Fruit fly (Drosophila melanogaster): ENCODE data around the gene CG45071.

The CG45071 gene

DNA sequence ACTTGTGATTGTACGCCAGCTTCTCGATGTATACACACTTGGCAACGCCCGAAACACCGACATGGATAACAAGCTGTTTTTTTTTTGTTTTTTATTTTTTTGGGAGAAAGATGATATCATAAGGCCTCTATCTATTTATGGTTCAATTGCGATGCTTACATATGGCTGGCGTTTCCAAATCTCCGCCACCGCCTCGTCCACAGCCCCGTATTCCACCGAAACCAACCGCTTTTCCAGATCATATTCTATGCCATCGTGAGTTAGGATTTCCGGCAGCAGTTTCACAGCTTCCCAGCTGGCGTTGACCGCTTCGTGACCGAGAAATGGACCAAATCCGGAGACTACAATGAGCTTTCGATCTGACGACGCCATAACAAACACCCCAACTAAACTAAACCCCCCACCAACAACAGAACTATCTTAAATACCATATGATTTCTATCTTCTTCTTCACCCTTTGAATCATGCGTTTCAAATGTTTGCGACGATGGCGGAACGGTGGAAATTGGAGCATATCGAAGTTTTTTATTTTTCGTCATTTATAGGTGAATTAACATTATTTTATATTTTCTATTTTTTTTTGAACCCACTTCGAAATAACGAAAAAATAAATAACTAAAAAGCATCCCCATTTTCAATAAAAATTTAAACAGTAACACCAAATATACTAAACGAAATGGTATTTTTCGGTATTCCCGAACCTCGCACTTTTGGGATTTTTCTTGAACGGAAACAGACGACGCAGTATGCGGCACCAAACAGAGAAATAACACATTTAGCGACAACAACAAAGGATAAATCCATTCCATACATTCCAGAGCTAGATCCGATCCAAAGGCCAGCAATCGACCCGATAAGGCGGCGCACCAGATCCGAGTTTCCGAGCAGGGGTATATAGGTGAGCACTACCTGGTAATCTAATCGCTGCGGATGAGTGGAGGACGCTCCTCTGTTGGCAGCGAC, 38.2 kb downstream of the CG45071 start, which contains the start of the genes CG32147 and Pex3 (continued):
- TF ChIP-seq CG12236 (GFP tag; optimal IDR thresholded peaks at IDR 0.05) = no peak
- no peak for TF ChIP-seq crc (GFP tag; optimal IDR thresholded peaks at IDR 0.05)
- TF ChIP-seq CG1024 (GFP tag; IDR thresholded peaks at IDR 0.05) = no peak
- TF ChIP-seq CG34376 (GFP tag; optimal IDR thresholded peaks at IDR 0.05) = no peak
- no peak for TF ChIP-seq CG31365 (tag; optimal IDR thresholded peaks at IDR 0.05)
- TF ChIP-seq Dip3 (GFP tag; optimal IDR thresholded peaks at IDR 0.05) = no peak
- TF ChIP-seq ara (GFP tag; IDR thresholded peaks at IDR 0.05) = no peak
- no peak for TF ChIP-seq slp2 (GFP tag; optimal IDR thresholded peaks at IDR 0.05)
- peak; percentile 69 for TF ChIP-seq sens (GFP tag)
- peak; percentile 89 for TF ChIP-seq gfzf (GFP tag; optimal IDR thresholded peaks at IDR 0.05)
- peak; percentile 17 for TF ChIP-seq Nf-YB (GFP tag; optimal IDR thresholded peaks at IDR 0.05)
- no peak for TF ChIP-seq CG7357 (GFP tag; IDR thresholded peaks at IDR 0.05)
- peak; percentile 72 for TF ChIP-seq stwl (tag; optimal IDR thresholded peaks at IDR 0.05)
- TF ChIP-seq ftz-f1 (GFP tag; optimal IDR thresholded peaks at IDR 0.05) = no peak
- no peak; the same call in 1 of the 2 replicates for TF ChIP-seq Scr (GFP tag; IDR thresholded peaks at IDR 0.05; ENCODE audit: partially characterized antibody)
- no peak for TF ChIP-seq HLH54F (GFP tag; optimal IDR thresholded peaks at IDR 0.05)
- no peak for TF ChIP-seq CG9817 (tag; optimal IDR thresholded peaks at IDR 0.05)
- no peak for TF ChIP-seq hkb (optimal IDR thresholded peaks at IDR 0.05)
- peak; percentile 23; the same call in 1 of the 2 replicates for TF ChIP-seq hkb (GFP tag; IDR thresholded peaks at IDR 0.05)
- no peak for TF ChIP-seq Dfd (GFP tag; optimal IDR thresholded peaks at IDR 0.05)
- peak; percentile 85 for TF ChIP-seq YL-1 (GFP tag; optimal IDR thresholded peaks at IDR 0.05)
- no peak for TF ChIP-seq CG1529 (GFP tag; optimal IDR thresholded peaks at IDR 0.05)
- peak; percentile 36; the same call in 1 of the 2 replicates for TF ChIP-seq GATAe (GFP tag; conservative IDR thresholded peaks at IDR 0.05)
- no peak for TF ChIP-seq cad (GFP tag; optimal IDR thresholded peaks at IDR 0.05)
- peak; percentile 56 for TF ChIP-seq Lhr (GFP tag; optimal IDR thresholded peaks at IDR 0.05)
- no peak for TF ChIP-seq bowl (GFP tag; IDR thresholded peaks at IDR 0.05)
- no peak for TF ChIP-seq run (tag; optimal IDR thresholded peaks at IDR 0.05)
- TF ChIP-seq HmgZ (tag; optimal IDR thresholded peaks at IDR 0.05) = peak; percentile 1
- TF ChIP-seq CG9437 (GFP tag; optimal IDR thresholded peaks at IDR 0.05) = no peak
- TF ChIP-seq CG14965 (GFP tag; optimal IDR thresholded peaks at IDR 0.05; ENCODE audit: borderline replicate concordance) = no peak
- no peak for TF ChIP-seq Hsf (GFP tag; optimal IDR thresholded peaks at IDR 0.05)
- TF ChIP-seq CG13775 (GFP tag; optimal IDR thresholded peaks at IDR 0.05) = no peak
- TF ChIP-seq kni (GFP tag; optimal IDR thresholded peaks at IDR 0.05) = peak; percentile 25
- no peak for TF ChIP-seq CG17802 (tag; optimal IDR thresholded peaks at IDR 0.05)
- TF ChIP-seq cas (GFP tag; IDR thresholded peaks at IDR 0.05) = no peak
- TF ChIP-seq zen2 (GFP tag; IDR thresholded peaks at IDR 0.05; ENCODE audit: partially characterized antibody) = no peak
- TF ChIP-seq CG30020 (tag; optimal IDR thresholded peaks at IDR 0.05) = peak; percentile 88
- no peak for TF ChIP-seq HmgD (GFP tag; optimal IDR thresholded peaks at IDR 0.05)
- no peak for TF ChIP-seq CG10366 (GFP tag; IDR thresholded peaks at IDR 0.05)
- TF ChIP-seq Stat92E (GFP tag; optimal IDR thresholded peaks at IDR 0.05) = peak in 1 of 3 experiments; percentile 39
- TF ChIP-seq nerfin-1 (tag; optimal IDR thresholded peaks at IDR 0.05) = peak; percentile 3
- no peak for TF ChIP-seq CG30403 (GFP tag; optimal IDR thresholded peaks at IDR 0.05)
- TF ChIP-seq CG11398 (GFP tag; optimal IDR thresholded peaks at IDR 0.05) = no peak
- TF ChIP-seq Atf-2 (GFP tag; optimal IDR thresholded peaks at IDR 0.05) = no peak
- TF ChIP-seq CG14050 (GFP tag; IDR thresholded peaks at IDR 0.05) = no peak
- TF ChIP-seq Vsx1 (GFP tag; optimal IDR thresholded peaks at IDR 0.05) = peak; percentile 29
- TF ChIP-seq croc (GFP tag; conservative IDR thresholded peaks at IDR 0.05) = no peak
- no peak for TF ChIP-seq Tbp (GFP tag; optimal IDR thresholded peaks at IDR 0.05)
- TF ChIP-seq zfh1 (GFP tag; IDR thresholded peaks at IDR 0.05) = no peak

Measured in whole organism, embryonic.